Fruit fly (Drosophila melanogaster): Measurements from ENCODE around the gene CG7970.

The CG7970 gene

dm6 chr3L:1647276-1647919 lies 5.2 kb upstream of the CG7970 start, which contains the start of the genes CG17249 and Bro:
TSS of gene CG17249 (minus strand) at chr3L:1647464.
TSS of gene Bro (plus strand) at chr3L:1647869.
- TF ChIP-seq CG17801 (GFP tag; optimal IDR thresholded peaks at IDR 0.05; ENCODE audit: partially characterized antibody) = no peak

dm6 chr3L:1648690-1649355 lies 3.7 kb upstream of the CG7970 start, which contains the start of gene CG13920:
TSS of gene CG13920 (plus strand) at chr3L:1648944.
- no peak for TF ChIP-seq CG17801 (GFP tag; optimal IDR thresholded peaks at IDR 0.05; ENCODE audit: partially characterized antibody)

- TF ChIP-seq CG17801 (GFP tag; optimal IDR thresholded peaks at IDR 0.05; ENCODE audit: partially characterized antibody) = no peak
These were observed 3.2 kb upstream of the CG7970 start for dm6 chr3L:1649363-1649762.

- TF ChIP-seq CG17801 (GFP tag; optimal IDR thresholded peaks at IDR 0.05; ENCODE audit: partially characterized antibody) = no peak
These were observed 1.2 kb downstream of the CG7970 start for dm6 chr3L:1653752-1654151.

- no peak for TF ChIP-seq CG17801 (GFP tag; optimal IDR thresholded peaks at IDR 0.05; ENCODE audit: partially characterized antibody)
These were observed 9.3 kb downstream of the CG7970 start for dm6 chr3L:1661738-1662370.

- no peak for TF ChIP-seq CG17801 (GFP tag; optimal IDR thresholded peaks at IDR 0.05; ENCODE audit: partially characterized antibody)
These were observed 11.0 kb downstream of the CG7970 start for dm6 chr3L:1663531-1663930.

- no peak for TF ChIP-seq CG17801 (GFP tag; optimal IDR thresholded peaks at IDR 0.05; ENCODE audit: partially characterized antibody)
These were observed 11.7 kb downstream of the CG7970 start for dm6 chr3L:1664205-1664604.

dm6 chr3L:1664876-1665275 lies 12.3 kb downstream of the CG7970 start, which contains the start of the genes Srrm234 and CG7974:
TSS of gene Srrm234 (minus strand) at chr3L:1665064.
TSS of gene CG7974 (plus strand) at chr3L:1665138.
- TF ChIP-seq CG17801 (GFP tag; optimal IDR thresholded peaks at IDR 0.05; ENCODE audit: partially characterized antibody) = peak; percentile 15

- TF ChIP-seq CG17801 (GFP tag; optimal IDR thresholded peaks at IDR 0.05; ENCODE audit: partially characterized antibody) = no peak
These were observed 13.0 kb downstream of the CG7970 start for dm6 chr3L:1665544-1665943.

- TF ChIP-seq CG17801 (GFP tag; optimal IDR thresholded peaks at IDR 0.05; ENCODE audit: partially characterized antibody) = no peak
These were observed 14.9 kb downstream of the CG7970 start for dm6 chr3L:1667423-1667822.

dm6 chr3L:1668504-1668903 lies 16.0 kb downstream of the CG7970 start, which contains the start of gene RpL23A:
TSS of gene RpL23A (minus strand) at chr3L:1668654.
- peak; percentile 87 for TF ChIP-seq CG17801 (GFP tag; optimal IDR thresholded peaks at IDR 0.05; ENCODE audit: partially characterized antibody)

- TF ChIP-seq CG17801 (GFP tag; optimal IDR thresholded peaks at IDR 0.05; ENCODE audit: partially characterized antibody) = no peak
These were observed 17.5 kb downstream of the CG7970 start, which contains the start of gene RabX5 for dm6 chr3L:1670008-1670407. TSS of gene RabX5 (minus strand) at chr3L:1670108.

- no peak for TF ChIP-seq CG17801 (GFP tag; optimal IDR thresholded peaks at IDR 0.05; ENCODE audit: partially characterized antibody)
These were observed 20.1 kb downstream of the CG7970 start, which contains the start of gene CG13930 for dm6 chr3L:1672627-1673026. TSS of gene CG13930 (minus strand) at chr3L:1672727.

- TF ChIP-seq CG17801 (GFP tag; optimal IDR thresholded peaks at IDR 0.05; ENCODE audit: partially characterized antibody) = no peak
These were observed 21.8 kb downstream of the CG7970 start, which contains the start of gene CG7991 for dm6 chr3L:1674381-1674780. TSS of gene CG7991 (plus strand) at chr3L:1674709.

- TF ChIP-seq CG17801 (GFP tag; optimal IDR thresholded peaks at IDR 0.05; ENCODE audit: partially characterized antibody) = no peak
These were observed 22.7 kb downstream of the CG7970 start for dm6 chr3L:1675242-1675641.

Measured in ovary, adult (tissue).